Fruit fly (Drosophila melanogaster) S2 (cell line): Measurements from ENCODE around the gene CG2540.

Source experiments
- CG8478 ChIP-seq: fragments of >200 bp; optimal IDR thresholded peaks from 2 replicates; lab custom pipeline; 2018
- CTCF ChIP-seq, 2 experiments: fragments of >200 bp; optimal IDR thresholded peaks; 2 replicates each; lab custom pipeline; 2018

DNA sequence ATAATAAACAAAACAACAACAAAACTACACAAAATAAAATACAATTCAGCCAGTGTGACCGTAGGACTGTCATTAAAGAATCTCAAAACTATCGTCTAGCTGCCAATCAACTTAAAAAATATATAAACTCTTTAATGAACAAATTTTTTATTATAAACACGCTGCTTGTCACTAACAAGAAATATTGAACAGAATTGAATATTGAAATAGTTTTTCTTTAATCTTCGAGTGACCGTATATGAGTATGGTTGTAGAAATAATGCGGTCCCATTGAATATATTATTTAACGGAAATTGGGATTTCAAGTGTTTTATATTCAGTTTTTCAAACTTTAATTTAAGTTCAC lies 37.6 kb upstream of the CG2540 start, which contains the start of gene LIMK1:
- TF ChIP-seq CTCF (optimal IDR thresholded peaks at IDR 0.05; lab: Kevin White, UChicago) (no peak), CG8478 (lab: Kevin White, UChicago) (no peak)
